Fruit fly (Drosophila melanogaster): Measurements from ENCODE around the gene CG46457.

The CG46457 gene

DNA sequence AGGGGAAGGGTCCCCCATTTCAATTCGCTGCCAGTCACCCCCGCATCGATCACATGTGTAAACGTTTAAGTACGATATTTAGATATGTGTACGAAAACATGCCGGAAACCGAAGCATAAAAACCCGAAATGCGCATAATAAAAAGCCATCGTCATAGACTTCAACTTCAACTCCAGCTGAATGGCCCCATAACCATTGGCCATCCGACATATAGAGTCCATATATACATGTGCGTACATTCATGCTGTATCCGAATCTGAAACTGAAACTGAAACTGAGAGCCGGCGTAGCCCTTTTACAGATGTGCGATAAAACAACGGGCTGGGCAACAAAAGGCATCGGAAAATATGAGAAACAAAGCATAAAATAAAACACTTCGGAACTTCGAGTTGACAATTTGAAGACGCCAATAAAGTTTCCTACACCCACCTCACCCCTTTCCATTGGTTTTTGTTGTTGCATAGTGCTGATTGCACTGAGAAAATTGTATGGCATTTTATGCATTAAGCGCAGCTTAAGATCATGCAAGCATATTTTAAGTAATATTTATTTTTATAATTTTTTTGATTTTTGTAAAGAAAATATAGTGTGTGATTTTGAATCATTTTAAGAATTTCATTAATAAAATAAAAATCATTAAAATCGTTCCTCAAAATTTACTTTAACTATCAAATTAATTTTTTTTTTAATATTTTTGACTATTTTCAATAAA, 18.7 kb upstream of the CG46457 start (continued):
- peak; percentile 70 for TF ChIP-seq CG2712 (tag; optimal IDR thresholded peaks at IDR 0.05)
- TF ChIP-seq D19B (GFP tag; optimal IDR thresholded peaks at IDR 0.05) = no peak
- TF ChIP-seq CG4424 (GFP tag; optimal IDR thresholded peaks at IDR 0.05) = peak; percentile 34
- TF ChIP-seq esg (GFP tag; conservative IDR thresholded peaks at IDR 0.05) = no peak
- peak; percentile 76 for TF ChIP-seq CG18262 (tag; optimal IDR thresholded peaks at IDR 0.05)
- TF ChIP-seq grn (GFP tag; optimal IDR thresholded peaks at IDR 0.05) = peak; percentile 47
- peak; percentile 23 for TF ChIP-seq ATbp (GFP tag; optimal IDR thresholded peaks at IDR 0.05)
- peak; percentile 28 for TF ChIP-seq unpg (GFP tag; optimal IDR thresholded peaks at IDR 0.05)
- no peak for TF ChIP-seq CG13424 (tag; optimal IDR thresholded peaks at IDR 0.05)
- TF ChIP-seq CG15601 (tag; optimal IDR thresholded peaks at IDR 0.05) = peak; percentile 9
- TF ChIP-seq CG11504 (tag; optimal IDR thresholded peaks at IDR 0.05) = peak; percentile 63
- TF ChIP-seq Xrp1 (GFP tag; IDR thresholded peaks at IDR 0.05) = peak; percentile 17; the same call in 1 of the 2 replicates
- TF ChIP-seq abd-A (tag; optimal IDR thresholded peaks at IDR 0.05) = peak; percentile 60
- TF ChIP-seq CG2678 (tag; optimal IDR thresholded peaks at IDR 0.05) = peak; percentile 46
- no peak for TF ChIP-seq Dek (tag; optimal IDR thresholded peaks at IDR 0.05)
- no peak for TF ChIP-seq CG1832 (GFP tag; optimal IDR thresholded peaks at IDR 0.05)
- no peak for TF ChIP-seq CG34224 (GFP tag; IDR thresholded peaks at IDR 0.05; ENCODE audit: partially characterized antibody)
- no peak for TF ChIP-seq NC2β (GFP tag; optimal IDR thresholded peaks at IDR 0.05)
- TF ChIP-seq twi (tag; optimal IDR thresholded peaks at IDR 0.05) = peak; percentile 26
- no peak for TF ChIP-seq ci (GFP tag; IDR thresholded peaks at IDR 0.05)
- TF ChIP-seq sd (tag; optimal IDR thresholded peaks at IDR 0.05) = no peak
- TF ChIP-seq CG3407 (GFP tag; optimal IDR thresholded peaks at IDR 0.05) = peak; percentile 33
- peak; percentile 66 for TF ChIP-seq nmo (GFP tag; optimal IDR thresholded peaks at IDR 0.05)
- TF ChIP-seq H2.0 (GFP tag; IDR thresholded peaks at IDR 0.05) = 0 out of 2 replicates have a peak, but pooled peaks have one; percentile 3
- TF ChIP-seq CG9215 (GFP tag; IDR thresholded peaks at IDR 0.05) = no peak
- no peak for TF ChIP-seq otp (GFP tag; IDR thresholded peaks at IDR 0.05)
- TF ChIP-seq HLHmδ (GFP tag; optimal IDR thresholded peaks at IDR 0.05) = no peak
- TF ChIP-seq run (tag; optimal IDR thresholded peaks at IDR 0.05) = no peak
- TF ChIP-seq B-H1 (GFP tag; IDR thresholded peaks at IDR 0.05) = no peak
- TF ChIP-seq HLH3B (GFP tag; IDR thresholded peaks at IDR 0.05) = 0 out of 2 replicates have a peak, but pooled peaks have one; percentile 18
- TF ChIP-seq CG14710 (tag; optimal IDR thresholded peaks at IDR 0.05) = peak; percentile 36
- TF ChIP-seq D (optimal IDR thresholded peaks at IDR 0.05) = no peak
- peak; percentile 50 for TF ChIP-seq D (GFP tag; optimal IDR thresholded peaks at IDR 0.05)
- TF ChIP-seq danr (GFP tag; IDR thresholded peaks at IDR 0.05) = no peak
- peak; percentile 38 for TF ChIP-seq PHDP (tag; optimal IDR thresholded peaks at IDR 0.05)
- no peak for TF ChIP-seq CG13775 (GFP tag; optimal IDR thresholded peaks at IDR 0.05)
- no peak for TF ChIP-seq hth (optimal IDR thresholded peaks at IDR 0.05)
- TF ChIP-seq gem (tag; optimal IDR thresholded peaks at IDR 0.05) = peak; percentile 73
- no peak for TF ChIP-seq Chrac-16 (GFP tag; optimal IDR thresholded peaks at IDR 0.05)
- no peak for TF ChIP-seq NfI (GFP tag; optimal IDR thresholded peaks at IDR 0.05)
- no peak for TF ChIP-seq CG10431 (GFP tag; optimal IDR thresholded peaks at IDR 0.05)
- no peak for TF ChIP-seq emc (GFP tag; optimal IDR thresholded peaks at IDR 0.05)
- no peak for TF ChIP-seq tx (GFP tag; optimal IDR thresholded peaks at IDR 0.05)
- TF ChIP-seq CG12155 (GFP tag; optimal IDR thresholded peaks at IDR 0.05) = no peak
- no peak for TF ChIP-seq Doc2 (GFP tag; IDR thresholded peaks at IDR 0.05)
- TF ChIP-seq CG11695 (GFP tag; IDR thresholded peaks at IDR 0.05) = no peak
- TF ChIP-seq amos (GFP tag; IDR thresholded peaks at IDR 0.05; ENCODE audit: partially characterized antibody) = no peak
- TF ChIP-seq Pdp1 (GFP tag; optimal IDR thresholded peaks at IDR 0.05) = no peak
- TF ChIP-seq Poxn (GFP tag; IDR thresholded peaks at IDR 0.05) = no peak
- no peak for TF ChIP-seq jumu (GFP tag; optimal IDR thresholded peaks at IDR 0.05)

Data from whole organism, embryonic.